Worm (Caenorhabditis elegans) whole organism, L1 larva: ENCODE measurements around the gene D2024.1.

Source experiments
- C34B4.2 ChIP-seq: sonication (generic microtip); optimal IDR thresholded peaks from 2 replicates; lab custom pipeline; 2017; ENCODE audit warnings: mild to moderate bottlenecking, missing genetic modification characterization, missing compliant biosample characterization
- F16B12.6 ChIP-seq: fragments of 150-350 bp; optimal IDR thresholded peaks from 2 replicates; lab custom pipeline; 2014; ENCODE audit warnings: missing biosample characterization, missing genetic modification characterization
- aha-1 ChIP-seq: fragments of 150-350 bp; optimal IDR thresholded peaks from 2 replicates; lab custom pipeline; 2014; ENCODE audit warnings: missing biosample characterization, missing genetic modification characterization
- alr-1 ChIP-seq: fragments of 200-800 bp; sonication (Bioruptor generic); optimal IDR thresholded peaks from 2 replicates; lab custom pipeline; 2018; ENCODE audit warnings: borderline replicate concordance, mild to moderate bottlenecking, missing genetic modification characterization, missing compliant biosample characterization
- ama-1 ChIP-seq: fragments of 150-350 bp; optimal IDR thresholded peaks from 2 replicates; lab custom pipeline; 2014
- blmp-1 ChIP-seq: fragments of 150-350 bp; optimal IDR thresholded peaks from 2 replicates; lab custom pipeline; 2014; ENCODE audit warnings: missing biosample characterization, missing genetic modification characterization
- ceh-63 ChIP-seq: fragments of 200-800 bp; sonication (Bioruptor generic); optimal IDR thresholded peaks from 2 replicates; lab custom pipeline; 2018; ENCODE audit warnings: mild to moderate bottlenecking, missing genetic modification characterization, missing compliant biosample characterization
- ces-1 ChIP-seq: fragments of 150-350 bp; optimal IDR thresholded peaks from 2 replicates; lab custom pipeline; 2014; ENCODE audit warnings: missing biosample characterization, missing genetic modification reagents, missing genetic modification characterization
- dsc-1 ChIP-seq: sonication (generic microtip); optimal IDR thresholded peaks from 2 replicates; lab custom pipeline; 2016; ENCODE audit warnings: mild to moderate bottlenecking, missing genetic modification characterization, missing compliant biosample characterization
- efl-1 ChIP-seq, 4 experiments: fragments of 150-350 bp; optimal IDR thresholded peaks in 3 of 4; peaks in 1 of 4; 1 replicate in 1 of 4; 2 replicates in 3 of 4; lab custom pipeline; 2014; ENCODE audit warnings: missing biosample characterization in 2 of 4, missing genetic modification characterization in 2 of 4, missing genetic modification reagents in 2 of 4
- egl-27 ChIP-seq, 2 experiments: fragments of 150-350 bp in 1 of 2; sonication (generic microtip); optimal IDR thresholded peaks; 3 replicates each; lab custom pipeline; 2017 to 2018; ENCODE audit warnings: missing biosample characterization in 2 of 2, missing genetic modification characterization in 2 of 2, missing genetic modification reagents in 2 of 2
- elt-3 ChIP-seq, 6 experiments: fragments of 150-350 bp in 1 of 6; sonication (generic microtip); optimal IDR thresholded peaks; 2 replicates each; lab custom pipeline; 2017 to 2018; ENCODE audit warnings: missing biosample characterization in 6 of 6, missing genetic modification characterization in 6 of 6, inconsistent platforms in 1 of 6
- fkh-10 ChIP-seq: sonication (generic microtip); optimal IDR thresholded peaks from 2 replicates; lab custom pipeline; 2017; ENCODE audit warnings: missing biosample characterization, missing genetic modification reagents, missing genetic modification characterization
- fkh-8 ChIP-seq: sonication (generic microtip); optimal IDR thresholded peaks from 2 replicates; lab custom pipeline; 2016; ENCODE audit warnings: mild to moderate bottlenecking, missing genetic modification characterization, missing compliant biosample characterization
- fos-1 ChIP-seq: fragments of 150-350 bp; optimal IDR thresholded peaks from 2 replicates; lab custom pipeline; 2014; ENCODE audit warnings: missing biosample characterization, missing genetic modification characterization
- hlh-17 ChIP-seq: fragments of 200-800 bp; sonication (Bioruptor generic); optimal IDR thresholded peaks from 2 replicates; lab custom pipeline; 2018; ENCODE audit warnings: missing genetic modification characterization, mild to moderate bottlenecking, missing compliant biosample characterization, moderate library complexity, borderline replicate concordance
- hlh-4 ChIP-seq: sonication (generic microtip); optimal IDR thresholded peaks from 2 replicates; lab custom pipeline; 2016; ENCODE audit warnings: mild to moderate bottlenecking, missing genetic modification characterization, missing compliant biosample characterization
- isw-1 ChIP-seq: fragments of 200-800 bp; sonication (Bioruptor generic); IDR thresholded peaks from 2 replicates; pipeline ENCODE4 v1.3.6; 2022; ENCODE audit warnings: missing genetic modification characterization, missing compliant biosample characterization
- lin-13 ChIP-seq: fragments of 150-350 bp; optimal IDR thresholded peaks from 2 replicates; lab custom pipeline; 2014; ENCODE audit warnings: missing biosample characterization, missing genetic modification reagents, missing genetic modification characterization
- lin-14 ChIP-seq: fragments of 200-800 bp; sonication (Bioruptor generic); optimal IDR thresholded peaks from 2 replicates; lab custom pipeline; 2018; ENCODE audit warnings: mild to moderate bottlenecking, missing genetic modification characterization, moderate library complexity, missing compliant biosample characterization
- lin-15B ChIP-seq: fragments of 150-350 bp; sonication (generic microtip); optimal IDR thresholded peaks from 3 replicates; lab custom pipeline; 2014; ENCODE audit warnings: missing biosample characterization, missing genetic modification characterization
- lsy-2 ChIP-seq, 2 experiments: fragments of 150-350 bp; optimal IDR thresholded peaks; 2 replicates each; lab custom pipeline; 2014; ENCODE audit warnings: missing biosample characterization in 2 of 2, missing genetic modification characterization in 2 of 2
- mab-9 ChIP-seq: fragments of 200-800 bp; sonication (Bioruptor generic); IDR thresholded peaks from 2 replicates; pipeline ENCODE4 v1.3.6; 2022; ENCODE audit warnings: missing genetic modification reagents, missing genetic modification characterization, missing compliant biosample characterization
- mep-1 ChIP-seq: fragments of 150-350 bp; optimal IDR thresholded peaks from 2 replicates; lab custom pipeline; 2014; ENCODE audit warnings: missing biosample characterization, missing genetic modification characterization
- nhr-12 ChIP-seq: sonication (generic microtip); optimal IDR thresholded peaks from 2 replicates; lab custom pipeline; 2017; ENCODE audit warnings: missing biosample characterization, missing genetic modification characterization
- nhr-19 ChIP-seq: fragments of 200-800 bp; sonication (Bioruptor generic); conservative IDR thresholded peaks from 2 replicates; pipeline ENCODE4 v1.3.6; 2022; ENCODE audit warnings: missing genetic modification characterization, missing compliant biosample characterization
- nhr-20 ChIP-seq: sonication (generic microtip); optimal IDR thresholded peaks from 2 replicates; lab custom pipeline; 2016; ENCODE audit warnings: mild to moderate bottlenecking, missing genetic modification characterization, missing compliant biosample characterization
- nhr-47 ChIP-seq: sonication (generic microtip); optimal IDR thresholded peaks from 2 replicates; lab custom pipeline; 2016; ENCODE audit warnings: mild to moderate bottlenecking, missing genetic modification characterization, moderate library complexity, missing compliant biosample characterization
- nhr-71 ChIP-seq: sonication (generic microtip); optimal IDR thresholded peaks from 2 replicates; lab custom pipeline; 2016; ENCODE audit warnings: mild to moderate bottlenecking, missing genetic modification characterization, moderate library complexity, missing compliant biosample characterization
- nhr-76 ChIP-seq: sonication (generic microtip); optimal IDR thresholded peaks from 2 replicates; lab custom pipeline; 2017; ENCODE audit warnings: missing biosample characterization, missing genetic modification characterization
- nhr-77 ChIP-seq: fragments of 150-350 bp; optimal IDR thresholded peaks from 2 replicates; lab custom pipeline; 2014; ENCODE audit warnings: missing biosample characterization, missing genetic modification characterization
- nhr-84 ChIP-seq: sonication (generic microtip); optimal IDR thresholded peaks from 2 replicates; lab custom pipeline; 2017; ENCODE audit warnings: missing biosample characterization, missing genetic modification characterization
- nhr-85 ChIP-seq: sonication (generic microtip); peaks from one replicate; lab custom pipeline; 2016; ENCODE audit warnings: missing genetic modification characterization, inconsistent platforms, missing compliant biosample characterization
- nhr-90 ChIP-seq: sonication (generic microtip); optimal IDR thresholded peaks from 2 replicates; lab custom pipeline; 2016; ENCODE audit warnings: mild to moderate bottlenecking, missing genetic modification characterization, missing compliant biosample characterization; ENCODE audit not compliant: poor library complexity
- pag-3 ChIP-seq: sonication (generic microtip); optimal IDR thresholded peaks from 2 replicates; lab custom pipeline; 2017; ENCODE audit warnings: missing genetic modification characterization, mild to moderate bottlenecking, missing compliant biosample characterization, antibody characterized with exemption, borderline replicate concordance; ENCODE audit not compliant: insufficient read depth
- rnt-1 ChIP-seq: sonication (generic microtip); optimal IDR thresholded peaks from 2 replicates; lab custom pipeline; 2016; ENCODE audit warnings: mild to moderate bottlenecking, missing genetic modification characterization, moderate library complexity, missing compliant biosample characterization
- snu-23 ChIP-seq: sonication (generic microtip); optimal IDR thresholded peaks from 2 replicates; lab custom pipeline; 2016; ENCODE audit warnings: missing genetic modification characterization, missing compliant biosample characterization
- sox-4 ChIP-seq: sonication (generic microtip); optimal IDR thresholded peaks from 2 replicates; lab custom pipeline; 2016; ENCODE audit warnings: missing genetic modification characterization, missing compliant biosample characterization
- tbx-2 ChIP-seq: sonication (generic microtip); optimal IDR thresholded peaks from 2 replicates; lab custom pipeline; 2016; ENCODE audit warnings: missing genetic modification characterization, missing compliant biosample characterization
- unc-30 ChIP-seq: sonication (generic microtip); optimal IDR thresholded peaks from 2 replicates; lab custom pipeline; 2017; ENCODE audit warnings: missing biosample characterization, missing genetic modification characterization
- unc-62 ChIP-seq: fragments of 150-350 bp; optimal IDR thresholded peaks from 2 replicates; lab custom pipeline; 2014; ENCODE audit warnings: missing biosample characterization, missing genetic modification reagents, missing genetic modification characterization
- unc-98 ChIP-seq: fragments of 200-800 bp; sonication (Bioruptor generic); IDR thresholded peaks from 2 replicates; pipeline ENCODE4 v1.3.6; 2022; ENCODE audit warnings: missing genetic modification characterization, missing compliant biosample characterization
- xbp-1 ChIP-seq: sonication (generic microtip); optimal IDR thresholded peaks from 2 replicates; lab custom pipeline; 2016; ENCODE audit warnings: missing genetic modification characterization, missing compliant biosample characterization
- zag-1 ChIP-seq: fragments of 150-350 bp; optimal IDR thresholded peaks from 2 replicates; lab custom pipeline; 2014; ENCODE audit warnings: missing biosample characterization, missing genetic modification characterization
- ztf-4 ChIP-seq: fragments of 150-350 bp; optimal IDR thresholded peaks from 2 replicates; lab custom pipeline; 2014; ENCODE audit warnings: missing biosample characterization, missing genetic modification characterization

Gene D2024.1

DNA sequence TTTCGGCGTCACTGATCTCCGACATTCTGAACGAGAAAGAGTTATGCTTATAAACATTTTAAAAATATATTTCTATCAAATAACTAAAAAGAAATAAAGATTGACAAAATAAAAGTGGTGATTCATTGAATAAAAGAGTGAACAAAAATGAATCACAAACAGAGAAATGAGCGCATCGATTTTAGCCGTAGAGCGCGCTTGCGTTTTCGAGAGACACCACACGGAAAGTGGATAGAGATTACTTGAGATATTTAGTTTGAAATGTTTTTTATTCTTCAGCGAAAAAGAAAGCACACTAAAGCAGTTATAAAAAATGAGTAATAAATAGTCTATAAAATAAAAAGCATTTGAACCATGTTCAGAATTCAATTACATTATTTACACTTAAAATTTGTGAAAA lies 17.1 kb upstream of the D2024.1 start, which contains the start of gene cap-1 (continued):
- TF ChIP-seq ceh-63 (GFP tag; lab: Kevin White, UChicago) (no peak), unc-98 (GFP tag; lab: Robert Waterston, UW) (no peak), dsc-1 (tag; lab: Kevin White, UChicago) (peak; percentile 39), xbp-1 (tag; lab: Kevin White, UChicago) (peak; percentile 64), nhr-12 (tag; lab: Kevin White, UChicago) (no peak), nhr-19 (GFP tag; lab: Robert Waterston, UW) (0 out of 2 replicates have a peak, but pooled peaks have one; percentile 13), snu-23 (GFP tag; lab: Kevin White, UChicago) (peak; percentile 80), alr-1 (tag; lab: Kevin White, UChicago) (no peak), ces-1 (GFP tag; lab: Kevin White, UChicago) (no peak), nhr-90 (tag; lab: Kevin White, UChicago) (peak; percentile 31), ama-1 (lab: Kevin White, UChicago) (no peak), zag-1 (tag; lab: Kevin White, UChicago) (no peak), unc-30 (tag; lab: Kevin White, UChicago) (no peak), lin-13 (GFP tag; lab: Kevin White, UChicago) (no peak), tbx-2 (tag; lab: Kevin White, UChicago) (peak; percentile 53), nhr-76 (tag; lab: Kevin White, UChicago) (no peak), mab-9 (GFP tag; lab: Robert Waterston, UW) (no peak), aha-1 (tag; lab: Kevin White, UChicago) (no peak), nhr-77 (tag; lab: Kevin White, UChicago) (peak; percentile 49), isw-1 (GFP tag; lab: Robert Waterston, UW) (peak; percentile 32), nhr-47 (tag; lab: Kevin White, UChicago) (peak; percentile 62), unc-62 (no peak), nhr-84 (tag; lab: Kevin White, UChicago) (no peak), fkh-8 (peak; percentile 68), ztf-4 (tag; lab: Kevin White, UChicago) (no peak), nhr-85 (tag; lab: Kevin White, UChicago) (peak; percentile 53), C34B4.2 (tag; lab: Kevin White, UChicago) (no peak), efl-1 (optimal IDR thresholded peaks at IDR 0.05; lab: Kevin White, UChicago) (peak; percentile 67 to 73), efl-1 (GFP tag; optimal IDR thresholded peaks at IDR 0.05 in 1 of 2; lab: Kevin White, UChicago) (peak; percentile 63 to 89), egl-27 (tag; optimal IDR thresholded peaks at IDR 0.05; lab: Kevin White, UChicago) (no peak), rnt-1 (tag; lab: Kevin White, UChicago) (peak; percentile 77), fos-1 (tag; lab: Kevin White, UChicago) (peak; percentile 58), fkh-10 (GFP tag; lab: Kevin White, UChicago) (peak; percentile 39)

DNA sequence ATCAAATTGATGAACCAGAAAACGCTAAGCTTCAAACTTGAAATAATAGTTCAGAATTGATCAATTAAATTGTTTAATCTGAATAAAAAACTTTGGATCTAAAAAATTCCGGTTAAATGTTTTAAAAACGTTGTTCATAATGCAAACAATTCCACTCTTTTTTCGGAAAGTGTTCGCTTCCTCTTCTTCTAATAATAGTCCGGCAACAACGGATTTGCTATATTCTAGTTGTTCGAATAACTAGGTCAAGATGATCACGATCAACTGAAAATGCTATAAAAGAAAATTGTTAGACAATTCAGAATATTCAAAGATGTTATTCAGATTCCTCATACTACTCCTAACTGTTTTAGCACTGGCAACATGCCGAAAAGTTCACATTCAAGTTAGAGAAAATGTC lies 16.4 kb upstream of the D2024.1 start, which contains the start of gene D2024.4:
TSS of gene D2024.4 (plus strand) at position 301 of the 400 bp plus-strand sequence.
- TF ChIP-seq sox-4 (tag; lab: Kevin White, UChicago) (no peak), efl-1 (optimal IDR thresholded peaks at IDR 0.05; lab: Kevin White, UChicago) (no peak), efl-1 (GFP tag; optimal IDR thresholded peaks at IDR 0.05 in 1 of 2; lab: Kevin White, UChicago) (peak in 1 of 2 experiments; percentile 61), hlh-4 (tag; lab: Kevin White, UChicago) (no peak), nhr-90 (tag; lab: Kevin White, UChicago) (no peak), lin-15B (no peak)

DNA sequence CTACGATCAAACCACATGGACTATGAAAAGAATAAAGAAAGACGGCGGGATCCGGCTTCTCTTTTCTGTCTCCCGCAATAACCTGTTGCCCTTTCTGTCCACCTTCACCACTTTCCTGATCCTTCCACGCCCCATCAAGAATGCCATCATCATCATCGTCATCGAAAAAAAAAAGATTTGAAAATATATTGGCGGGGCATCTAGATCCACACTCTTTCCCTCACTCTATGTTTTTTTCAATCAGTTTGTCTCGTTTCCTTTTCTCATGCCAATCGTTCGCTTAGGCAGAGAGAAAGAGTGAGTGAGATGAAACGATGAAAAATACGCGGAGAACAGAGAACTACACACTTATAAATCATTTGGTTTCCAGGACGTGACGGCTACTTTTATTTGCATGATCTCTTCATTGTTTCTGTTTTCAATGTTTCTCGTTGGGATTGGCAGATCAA lies 13.8 kb upstream of the D2024.1 start:
- TF ChIP-seq snu-23 (GFP tag; lab: Kevin White, UChicago) (peak; percentile 34), nhr-85 (tag; lab: Kevin White, UChicago) (peak; percentile 68), elt-3 (tag; optimal IDR thresholded peaks at IDR 0.05; lab: Kevin White, UChicago) (peak in 2 of 6 experiments; percentile 3 to 7), blmp-1 (tag; lab: Kevin White, UChicago) (peak; percentile 81), rnt-1 (tag; lab: Kevin White, UChicago) (peak; percentile 28), mep-1 (tag; lab: Kevin White, UChicago) (peak; percentile 29), lin-15B (no peak), nhr-71 (tag; lab: Kevin White, UChicago) (peak; percentile 32), nhr-20 (tag; lab: Kevin White, UChicago) (peak; percentile 17), lsy-2 (tag; optimal IDR thresholded peaks at IDR 0.05; lab: Kevin White, UChicago) (peak in 1 of 2 experiments; percentile 15), F16B12.6 (tag; lab: Kevin White, UChicago) (no peak), pag-3 (peak; percentile 57), lin-14 (peak; percentile 59), hlh-17 (GFP tag; lab: Kevin White, UChicago) (no peak)
